Worm (Caenorhabditis elegans) whole organism, mixed stage, embryonic: ENCODE data around the gene ugt-4.

Source experiments
- M03D4.4 ChIP-seq: sonication (generic microtip); optimal IDR thresholded peaks from 2 replicates; lab custom pipeline; 2017; ENCODE audit warnings: mild to moderate bottlenecking, missing genetic modification characterization, missing compliant biosample characterization
- bed-3 ChIP-seq: fragments of 200-800 bp; sonication (Bioruptor generic); optimal IDR thresholded peaks from 3 replicates; lab custom pipeline; 2018; ENCODE audit warnings: mild to moderate bottlenecking, missing genetic modification characterization, moderate library complexity, missing compliant biosample characterization
- ceh-43 ChIP-seq: fragments of 200-800 bp; sonication (Bioruptor generic); optimal IDR thresholded peaks from 2 replicates; lab custom pipeline; 2018; ENCODE audit warnings: mild to moderate bottlenecking, missing genetic modification characterization, moderate library complexity, missing compliant biosample characterization
- ceh-83 ChIP-seq: fragments of 200-800 bp; sonication (Bioruptor generic); optimal IDR thresholded peaks from 2 replicates; lab custom pipeline; 2018; ENCODE audit warnings: mild to moderate bottlenecking, missing genetic modification characterization, missing compliant biosample characterization
- ces-1 ChIP-seq: fragments of 150-350 bp; optimal IDR thresholded peaks from 2 replicates; lab custom pipeline; 2014; ENCODE audit warnings: missing biosample characterization, missing genetic modification reagents, missing genetic modification characterization
- cnd-1 ChIP-seq: fragments of 200-800 bp; sonication (Bioruptor generic); optimal IDR thresholded peaks from 2 replicates; lab custom pipeline; 2018; ENCODE audit warnings: mild to moderate bottlenecking, missing genetic modification characterization, missing compliant biosample characterization
- drap-1 ChIP-seq: fragments of 200-800 bp; sonication (Bioruptor generic); optimal IDR thresholded peaks from 3 replicates; lab custom pipeline; 2018; ENCODE audit warnings: mild to moderate bottlenecking, missing genetic modification characterization, missing compliant biosample characterization
- elt-1 ChIP-seq: sonication (generic microtip); optimal IDR thresholded peaks from 2 replicates; lab custom pipeline; 2017; ENCODE audit warnings: missing genetic modification characterization, mild to moderate bottlenecking, missing compliant biosample characterization, antibody characterized with exemption, moderate library complexity, borderline replicate concordance; ENCODE audit not compliant: insufficient read depth
- elt-3 ChIP-seq: fragments of 150-350 bp; optimal IDR thresholded peaks from 2 replicates; lab custom pipeline; 2014; ENCODE audit warnings: missing biosample characterization, missing genetic modification characterization
- flh-1 ChIP-seq: fragments of 200-800 bp; sonication (Bioruptor generic); optimal IDR thresholded peaks from 2 replicates; lab custom pipeline; 2018; ENCODE audit warnings: mild to moderate bottlenecking, missing genetic modification characterization, moderate library complexity, missing compliant biosample characterization
- ham-2 ChIP-seq: fragments of 200-800 bp; sonication (Bioruptor generic); optimal IDR thresholded peaks from 2 replicates; lab custom pipeline; 2018; ENCODE audit warnings: mild to moderate bottlenecking, missing genetic modification characterization, missing compliant biosample characterization
- hlh-1 ChIP-seq: fragments of 150-350 bp; optimal IDR thresholded peaks from 2 replicates; lab custom pipeline; 2014; ENCODE audit warnings: missing biosample characterization, missing genetic modification reagents, missing genetic modification characterization
- lin-13 ChIP-seq: fragments of 150-350 bp; optimal IDR thresholded peaks from 2 replicates; lab custom pipeline; 2014; ENCODE audit warnings: missing biosample characterization, missing genetic modification characterization
- lin-32 ChIP-seq: fragments of 200-800 bp; sonication (Bioruptor generic); optimal IDR thresholded peaks from 2 replicates; lab custom pipeline; 2018; ENCODE audit warnings: mild to moderate bottlenecking, missing genetic modification characterization, missing compliant biosample characterization
- mab-5 ChIP-seq: fragments of 150-350 bp; optimal IDR thresholded peaks from 2 replicates; lab custom pipeline; 2014; ENCODE audit warnings: missing biosample characterization, missing genetic modification characterization
- mep-1 ChIP-seq: fragments of 150-350 bp; optimal IDR thresholded peaks from 2 replicates; lab custom pipeline; 2017; ENCODE audit warnings: missing biosample characterization, missing genetic modification reagents, missing genetic modification characterization, inconsistent platforms
- mls-2 ChIP-seq: sonication (generic microtip); optimal IDR thresholded peaks from 2 replicates; lab custom pipeline; 2016; ENCODE audit warnings: mild to moderate bottlenecking, missing genetic modification characterization, moderate library complexity, missing compliant biosample characterization
- nhr-12 ChIP-seq: fragments of 150-350 bp; optimal IDR thresholded peaks from 2 replicates; lab custom pipeline; 2014; ENCODE audit warnings: missing biosample characterization, missing genetic modification characterization
- nhr-2 ChIP-seq: fragments of 150-350 bp; optimal IDR thresholded peaks from 2 replicates; lab custom pipeline; 2014; ENCODE audit warnings: missing biosample characterization, missing genetic modification characterization
- nhr-237 ChIP-seq: fragments of 150-350 bp; optimal IDR thresholded peaks from 2 replicates; lab custom pipeline; 2014; ENCODE audit warnings: missing biosample characterization, missing genetic modification characterization
- nhr-76 ChIP-seq: sonication (generic microtip); optimal IDR thresholded peaks from 2 replicates; lab custom pipeline; 2017; ENCODE audit warnings: missing biosample characterization, missing genetic modification characterization
- pha-4 ChIP-seq: fragments of 150-350 bp; optimal IDR thresholded peaks from 2 replicates; lab custom pipeline; 2018; ENCODE audit warnings: missing biosample characterization, missing genetic modification reagents, missing genetic modification characterization
- sem-2 ChIP-seq: fragments of 200-800 bp; sonication (Bioruptor generic); optimal IDR thresholded peaks from 2 replicates; lab custom pipeline; 2018; ENCODE audit warnings: mild to moderate bottlenecking, missing genetic modification characterization, missing compliant biosample characterization
- snpc-4 ChIP-seq: fragments of 150-350 bp; optimal IDR thresholded peaks from 2 replicates; lab custom pipeline; 2014; ENCODE audit warnings: missing biosample characterization, missing genetic modification characterization
- sptf-1 ChIP-seq: sonication (generic microtip); optimal IDR thresholded peaks from 2 replicates; lab custom pipeline; 2017; ENCODE audit warnings: mild to moderate bottlenecking, missing genetic modification characterization, moderate library complexity, missing compliant biosample characterization
- tbx-8 ChIP-seq: fragments of 200-800 bp; sonication (Bioruptor generic); optimal IDR thresholded peaks from 2 replicates; lab custom pipeline; 2018; ENCODE audit warnings: mild to moderate bottlenecking, missing genetic modification characterization, moderate library complexity, missing compliant biosample characterization
- unc-120 ChIP-seq: sonication (generic microtip); optimal IDR thresholded peaks from 2 replicates; lab custom pipeline; 2017; ENCODE audit warnings: missing genetic modification characterization, missing compliant biosample characterization; ENCODE audit not compliant: poor library complexity, severe bottlenecking
- unc-39 ChIP-seq: fragments of 150-350 bp; optimal IDR thresholded peaks from 2 replicates; lab custom pipeline; 2014; ENCODE audit warnings: missing biosample characterization, missing genetic modification characterization
- unc-62 ChIP-seq: fragments of 150-350 bp; optimal IDR thresholded peaks from 2 replicates; lab custom pipeline; 2014; ENCODE audit warnings: missing biosample characterization, missing genetic modification reagents, missing genetic modification characterization
- zip-8 ChIP-seq: fragments of 150-350 bp; optimal IDR thresholded peaks from 2 replicates; lab custom pipeline; 2014; ENCODE audit warnings: missing biosample characterization, missing genetic modification characterization
- ztf-11 ChIP-seq: fragments of 150-350 bp; optimal IDR thresholded peaks from 2 replicates; lab custom pipeline; 2014; ENCODE audit warnings: missing biosample characterization, missing genetic modification characterization

Gene ugt-4

DNA sequence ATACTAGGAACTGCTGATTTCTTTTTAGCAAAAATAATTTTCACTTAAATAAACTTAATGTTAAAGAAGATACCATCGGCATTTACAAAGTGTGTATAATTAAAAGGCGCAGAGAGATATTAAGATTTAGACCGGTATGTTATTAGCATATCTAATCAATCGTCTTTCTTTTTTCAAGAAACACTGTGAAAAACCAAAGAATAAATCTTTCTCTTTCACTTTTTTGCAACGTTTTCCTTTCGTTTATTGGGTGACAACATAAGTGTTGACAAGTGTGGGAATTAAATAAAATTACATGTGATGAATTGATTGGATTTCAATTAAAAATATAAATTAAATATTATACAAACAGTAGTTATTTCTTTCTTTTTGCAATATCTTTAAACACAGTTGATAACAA, 42.7 kb downstream of the ugt-4 start, which contains the start of gene C15C8.8:
Gene C15C8.8 (minus strand): TSS at position 101 of the 400 bp plus-strand sequence.
- TF ChIP-seq snpc-4, result no peak
- TF ChIP-seq elt-1 (tag; lab: Kevin White, UChicago), result no peak
- no peak for TF ChIP-seq lin-13 (tag; lab: Kevin White, UChicago)
- no peak for TF ChIP-seq nhr-12 (tag; lab: Kevin White, UChicago)
- no peak for TF ChIP-seq unc-120 (tag; lab: Kevin White, UChicago)
- TF ChIP-seq ces-1 (GFP tag; lab: Kevin White, UChicago), result no peak
- no peak for TF ChIP-seq unc-62 (GFP tag; lab: Kevin White, UChicago)
- no peak for TF ChIP-seq mep-1 (tag; lab: Kevin White, UChicago)
- TF ChIP-seq sem-2 (GFP tag; lab: Kevin White, UChicago), result no peak
- no peak for TF ChIP-seq elt-3 (tag; lab: Kevin White, UChicago)
- no peak for TF ChIP-seq nhr-2 (tag; lab: Kevin White, UChicago)

DNA sequence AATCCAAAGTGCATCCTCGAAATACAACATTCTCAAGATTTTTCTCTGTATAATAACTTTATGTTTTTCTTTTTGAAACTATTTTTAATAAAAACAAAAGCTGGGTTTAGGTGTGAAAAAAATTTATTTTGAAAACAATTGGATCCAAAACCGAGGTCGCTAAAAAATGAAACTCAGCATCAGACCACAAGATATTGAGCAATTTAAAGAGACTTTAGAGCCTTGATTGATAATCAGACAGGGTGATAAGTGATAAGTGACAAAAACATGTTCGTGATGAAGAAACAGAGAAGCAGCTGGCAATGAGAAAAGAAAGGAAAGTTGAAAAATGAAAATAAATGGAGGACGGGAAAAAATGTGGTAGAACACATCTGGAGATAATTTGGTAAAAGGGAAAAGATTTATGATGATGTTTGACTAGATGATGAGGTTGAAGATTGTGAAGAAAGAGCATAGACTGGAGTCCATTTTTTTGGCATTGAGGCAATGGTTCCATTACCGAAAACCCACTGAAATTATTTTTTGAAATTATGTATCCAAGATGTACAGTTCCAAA, 43.6 kb downstream of the ugt-4 start, which contains the start of gene C15C8.6:
Gene C15C8.6 (minus strand): TSS at position 51 of the 556 bp plus-strand sequence.
- TF ChIP-seq bed-3 (GFP tag; lab: Kevin White, UChicago) (no peak), ces-1 (GFP tag; lab: Kevin White, UChicago) (no peak), ceh-43 (GFP tag; lab: Kevin White, UChicago) (no peak), mep-1 (tag; lab: Kevin White, UChicago) (no peak), tbx-8 (GFP tag; lab: Kevin White, UChicago) (no peak), mls-2 (no peak), sem-2 (GFP tag; lab: Kevin White, UChicago) (no peak), lin-32 (GFP tag; lab: Kevin White, UChicago) (no peak), pha-4 (tag; lab: Kevin White, UChicago) (no peak), drap-1 (GFP tag; lab: Kevin White, UChicago) (no peak), nhr-2 (tag; lab: Kevin White, UChicago) (no peak), ham-2 (GFP tag; lab: Kevin White, UChicago) (no peak), nhr-76 (tag; lab: Kevin White, UChicago) (no peak), unc-39 (tag; lab: Kevin White, UChicago) (no peak), ztf-11 (tag; lab: Kevin White, UChicago) (no peak), zip-8 (tag; lab: Kevin White, UChicago) (no peak)

DNA sequence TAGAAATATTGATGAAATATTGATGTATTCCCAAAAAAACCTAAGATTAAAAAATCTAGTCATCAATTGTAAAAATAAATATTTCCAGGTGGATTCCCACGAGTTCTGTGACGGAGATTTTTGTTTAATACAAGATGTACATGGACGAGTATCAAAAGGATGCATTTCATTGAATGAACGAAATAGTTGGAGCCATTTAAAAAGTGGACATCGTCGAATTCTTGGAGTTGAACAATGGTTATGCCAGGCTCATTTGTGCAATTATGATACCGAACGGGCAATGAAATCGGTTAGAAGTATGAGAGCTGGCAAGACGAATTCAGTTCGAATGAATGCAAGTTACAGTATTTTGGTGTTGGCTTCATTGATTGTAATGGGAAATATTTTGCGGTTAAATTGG, 45.6 kb downstream of the ugt-4 start:
- TF ChIP-seq hlh-1 (tag; lab: Kevin White, UChicago) (no peak), unc-120 (tag; lab: Kevin White, UChicago) (no peak), bed-3 (GFP tag; lab: Kevin White, UChicago) (no peak), elt-3 (tag; lab: Kevin White, UChicago) (no peak), drap-1 (GFP tag; lab: Kevin White, UChicago) (no peak), nhr-2 (tag; lab: Kevin White, UChicago) (no peak), M03D4.4 (tag; lab: Kevin White, UChicago) (no peak), snpc-4 (no peak), zip-8 (tag; lab: Kevin White, UChicago) (no peak), ceh-43 (GFP tag; lab: Kevin White, UChicago) (no peak), nhr-237 (tag; lab: Kevin White, UChicago) (no peak), sptf-1 (tag; lab: Kevin White, UChicago) (no peak), cnd-1 (tag; lab: Kevin White, UChicago) (no peak), ceh-83 (GFP tag; lab: Kevin White, UChicago) (no peak), flh-1 (no peak), mab-5 (no peak), ztf-11 (tag; lab: Kevin White, UChicago) (no peak)

DNA sequence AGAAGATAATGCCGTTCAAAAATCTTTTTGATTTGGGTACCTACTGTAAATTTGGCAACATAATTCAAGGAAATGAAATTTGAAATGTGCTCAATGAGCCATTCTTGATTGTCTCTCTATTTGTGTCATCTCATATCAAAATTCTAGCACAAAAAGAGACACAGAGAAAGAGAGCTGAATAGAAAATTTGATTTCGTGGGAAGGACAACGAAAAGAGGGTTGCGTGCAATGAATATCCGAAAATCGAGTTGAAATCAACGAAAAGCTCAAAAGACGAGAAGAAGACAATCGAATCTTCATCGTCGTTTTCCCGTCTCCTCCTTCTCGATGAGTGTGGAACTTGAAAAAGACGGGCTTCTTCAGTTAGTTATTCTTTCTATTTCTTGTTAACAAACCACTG, 47.3 kb downstream of the ugt-4 start, which contains the start of gene C15C8.5:
Gene C15C8.5 (plus strand): TSS at position 152 of the 400 bp plus-strand sequence.
- TF ChIP-seq ces-1 (GFP tag; lab: Kevin White, UChicago) (peak; percentile 97), mab-5 (no peak)
